ENCODE assay signal across 5 worm cellular contexts in the genomic region with DNA sequence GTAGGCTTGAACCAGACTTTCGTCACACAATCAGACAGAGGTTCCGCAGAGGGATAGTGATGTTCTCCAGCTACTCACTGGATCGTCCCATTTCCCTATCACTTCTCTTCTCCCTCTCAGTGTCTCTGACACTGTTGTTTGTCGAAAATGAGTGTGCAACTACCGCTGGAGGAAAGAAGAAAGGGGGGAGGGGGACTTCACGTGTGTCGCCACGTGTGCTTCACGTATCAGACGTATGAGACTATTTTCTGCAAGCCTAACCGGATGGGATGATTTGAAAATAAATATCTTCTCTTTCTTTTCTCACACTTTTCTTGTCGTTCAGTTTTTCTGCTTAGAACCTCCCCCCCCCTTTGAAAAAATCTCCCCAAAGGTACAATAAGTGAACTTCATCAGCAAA.
TF ChIP-seq lines count a peak whose summit lies in the region.

H18N23.2 (minus strand) TSS at position 82 of the 400 bp plus-strand sequence.

TF ChIP-seq in whole organism, L1 larva, 84 proteins besides CTCF, POLR2A, EP300 and RAD21 (continued from another document and continues in another):
- TF ChIP-seq mdl-1 (tag; optimal IDR thresholded peaks at IDR 0.05; lab: Kevin White, UChicago) (peak in 1 of 2 experiments; percentile 93), C34B4.2 (tag; optimal IDR thresholded peaks at IDR 0.05; lab: Kevin White, UChicago) (no peak), mep-1 (tag; optimal IDR thresholded peaks at IDR 0.05; lab: Kevin White, UChicago) (peak; percentile 11), nhr-85 (tag; lab: Kevin White, UChicago) (peak; percentile 91), snu-23 (GFP tag; optimal IDR thresholded peaks at IDR 0.05; lab: Kevin White, UChicago) (peak; percentile 63), lin-35 (GFP tag; optimal IDR thresholded peaks at IDR 0.05; lab: Kevin White, UChicago) (peak; percentile 4 to 55), xbp-1 (tag; optimal IDR thresholded peaks at IDR 0.05; lab: Kevin White, UChicago) (peak; percentile 9), irx-1 (tag; optimal IDR thresholded peaks at IDR 0.05; lab: Kevin White, UChicago) (peak; percentile 8), hpl-2 (GFP tag; optimal IDR thresholded peaks at IDR 0.05; lab: Kevin White, UChicago) (no peak), egl-27 (tag; optimal IDR thresholded peaks at IDR 0.05; lab: Kevin White, UChicago) (peak in 1 of 2 experiments; percentile 16), pag-3 (tag; optimal IDR thresholded peaks at IDR 0.05; lab: Kevin White, UChicago; ENCODE audit: borderline replicate concordance, insufficient read depth) (no peak), fkh-4 (tag; optimal IDR thresholded peaks at IDR 0.05; lab: Kevin White, UChicago; ENCODE audit: borderline replicate concordance) (no peak), unc-62 (GFP tag; optimal IDR thresholded peaks at IDR 0.05; lab: Kevin White, UChicago) (no peak), elt-3 (tag; optimal IDR thresholded peaks at IDR 0.05; lab: Kevin White, UChicago) (peak; percentile 13 to 90 (median 55)), nhr-11 (tag; optimal IDR thresholded peaks at IDR 0.05; lab: Kevin White, UChicago) (peak; percentile 21), lin-39 (tag; optimal IDR thresholded peaks at IDR 0.05; lab: Kevin White, UChicago) (no peak), fkh-10 (GFP tag; optimal IDR thresholded peaks at IDR 0.05; lab: Kevin White, UChicago) (no peak), elt-2 (tag; optimal IDR thresholded peaks at IDR 0.05; lab: Kevin White, UChicago) (no peak), nhr-237 (tag; optimal IDR thresholded peaks at IDR 0.05; lab: Kevin White, UChicago) (no peak), mab-9 (GFP tag; IDR thresholded peaks at IDR 0.05; lab: Robert Waterston, UW) (no peak), nhr-71 (tag; optimal IDR thresholded peaks at IDR 0.05; lab: Kevin White, UChicago) (peak; percentile 85), hlh-17 (GFP tag; optimal IDR thresholded peaks at IDR 0.05; lab: Kevin White, UChicago; ENCODE audit: borderline replicate concordance) (no peak), blmp-1 (tag; optimal IDR thresholded peaks at IDR 0.05; lab: Kevin White, UChicago) (peak; percentile 82), hlh-4 (tag; optimal IDR thresholded peaks at IDR 0.05; lab: Kevin White, UChicago) (no peak), vab-15 (tag; optimal IDR thresholded peaks at IDR 0.05; lab: Kevin White, UChicago) (peak; percentile 9)

TF ChIP-seq in whole organism, L2 larva, 48 proteins besides CTCF, POLR2A, EP300 and RAD21 (continued from another document):
- TF ChIP-seq sma-3 (GFP tag; optimal IDR thresholded peaks at IDR 0.05; lab: Kevin White, UChicago), result peak; percentile 75
- no peak for TF ChIP-seq nhr-10 (tag; optimal IDR thresholded peaks at IDR 0.05; lab: Kevin White, UChicago)
- peak; percentile 98 for TF ChIP-seq sma-9 (GFP tag; optimal IDR thresholded peaks at IDR 0.05; lab: Kevin White, UChicago)
- no peak for TF ChIP-seq sma-9 (tag; optimal IDR thresholded peaks at IDR 0.05; lab: Kevin White, UChicago)
- peak; percentile 86 for TF ChIP-seq F13H6.1 (tag; optimal IDR thresholded peaks at IDR 0.05; lab: Kevin White, UChicago)
- TF ChIP-seq egl-27 (tag; optimal IDR thresholded peaks at IDR 0.05; lab: Kevin White, UChicago), result peak; percentile 69
- no peak for TF ChIP-seq ama-1 (optimal IDR thresholded peaks at IDR 0.05; lab: Kevin White, UChicago)
- peak; percentile 44 for TF ChIP-seq C34F6.9 (tag; optimal IDR thresholded peaks at IDR 0.05; lab: Kevin White, UChicago)
- TF ChIP-seq sem-4 (tag; optimal IDR thresholded peaks at IDR 0.05; lab: Kevin White, UChicago), result peak; percentile 44
- no peak for TF ChIP-seq dmd-4 (tag; optimal IDR thresholded peaks at IDR 0.05; lab: Kevin White, UChicago)
- TF ChIP-seq nhr-129 (tag; optimal IDR thresholded peaks at IDR 0.05; lab: Kevin White, UChicago), result peak; percentile 69
- peak; percentile 69 for TF ChIP-seq fos-1 (tag; optimal IDR thresholded peaks at IDR 0.05; lab: Kevin White, UChicago)
- TF ChIP-seq crh-2 (tag; optimal IDR thresholded peaks at IDR 0.05; lab: Kevin White, UChicago), result peak; percentile 82
TF ChIP-seq in whole organism, L2 larva: peak in this region for 14.

TF ChIP-seq in whole organism, L3 larva, 47 proteins besides CTCF, POLR2A, EP300 and RAD21 (continued from another document):
- TF ChIP-seq lsy-12 (tag; optimal IDR thresholded peaks at IDR 0.05; lab: Kevin White, UChicago), result peak; percentile 17
- peak; percentile 66 for TF ChIP-seq nhr-23 (tag; optimal IDR thresholded peaks at IDR 0.05; lab: Kevin White, UChicago)
- TF ChIP-seq mdl-1 (tag; optimal IDR thresholded peaks at IDR 0.05; lab: Kevin White, UChicago), result peak; percentile 52
- no peak for TF ChIP-seq lin-15B (tag; optimal IDR thresholded peaks at IDR 0.05; lab: Kevin White, UChicago)
- peak; percentile 20 for TF ChIP-seq pha-4 (tag; optimal IDR thresholded peaks at IDR 0.05; lab: Kevin White, UChicago)

TF ChIP-seq in whole organism, L4 larva, 104 proteins besides CTCF, POLR2A, EP300 and RAD21 (continued from another document and continues in another):
- TF ChIP-seq sdz-12 (GFP tag; optimal IDR thresholded peaks at IDR 0.05; lab: Kevin White, UChicago) (no peak), ctbp-1 (GFP tag; IDR thresholded peaks at IDR 0.05; lab: Robert Waterston, UW) (no peak), hif-1 (tag; optimal IDR thresholded peaks at IDR 0.05; lab: Kevin White, UChicago) (peak in 1 of 2 experiments; percentile 63), dmd-8 (GFP tag; IDR thresholded peaks at IDR 0.05; lab: Robert Waterston, UW) (no peak), nhr-11 (tag; optimal IDR thresholded peaks at IDR 0.05; lab: Kevin White, UChicago) (peak; percentile 80), zfp-2 (tag; optimal IDR thresholded peaks at IDR 0.05; lab: Kevin White, UChicago) (no peak), F44E2.7 (GFP tag; IDR thresholded peaks at IDR 0.05; lab: Robert Waterston, UW) (no peak), attf-4 (tag; optimal IDR thresholded peaks at IDR 0.05; lab: Kevin White, UChicago) (no peak), hmg-1.1 (GFP tag; IDR thresholded peaks at IDR 0.05; lab: Robert Waterston, UW) (0 out of 2 replicates have a peak, but pooled peaks have one; percentile 41), daf-19 (GFP tag; conservative IDR thresholded peaks at IDR 0.05; lab: Robert Waterston, UW) (no peak), ztf-7 (tag; optimal IDR thresholded peaks at IDR 0.05; lab: Kevin White, UChicago) (no peak), nhr-102 (tag; optimal IDR thresholded peaks at IDR 0.05; lab: Kevin White, UChicago) (peak; percentile 71), ces-1 (GFP tag; optimal IDR thresholded peaks at IDR 0.05; lab: Kevin White, UChicago) (no peak), R02D3.7 (tag; optimal IDR thresholded peaks at IDR 0.05; lab: Kevin White, UChicago) (no peak), ceh-20 (GFP tag; IDR thresholded peaks at IDR 0.05; lab: Robert Waterston, UW) (peak; percentile 76), mxl-2 (GFP tag; conservative IDR thresholded peaks at IDR 0.05; lab: Robert Waterston, UW) (peak; percentile 97), fos-1 (tag; optimal IDR thresholded peaks at IDR 0.05; lab: Kevin White, UChicago) (no peak), jun-1 (tag; optimal IDR thresholded peaks at IDR 0.05; lab: Kevin White, UChicago) (no peak), nhr-48 (tag; optimal IDR thresholded peaks at IDR 0.05; lab: Kevin White, UChicago) (peak; percentile 94), T26A8.4 (GFP tag; IDR thresholded peaks at IDR 0.05; lab: Robert Waterston, UW) (0 out of 2 replicates have a peak, but pooled peaks have one; percentile 32), F49E8.2 (tag; optimal IDR thresholded peaks at IDR 0.05; lab: Kevin White, UChicago; ENCODE audit: borderline replicate concordance) (no peak), tra-1 (GFP tag; IDR thresholded peaks at IDR 0.05; lab: Robert Waterston, UW) (peak; percentile 82), mxl-3 (GFP tag; optimal IDR thresholded peaks at IDR 0.05; lab: Kevin White, UChicago) (peak; percentile 95), hlh-30 (tag; optimal IDR thresholded peaks at IDR 0.05; lab: Kevin White, UChicago; ENCODE audit: insufficient read depth) (peak; percentile 93), egl-27 (tag; optimal IDR thresholded peaks at IDR 0.05; lab: Kevin White, UChicago) (no peak), set-16 (GFP tag; IDR thresholded peaks at IDR 0.05; lab: Robert Waterston, UW) (no peak), F26F4.8 (GFP tag; conservative IDR thresholded peaks at IDR 0.05; lab: Robert Waterston, UW) (no peak), cey-2 (tag; optimal IDR thresholded peaks at IDR 0.05; lab: Kevin White, UChicago; ENCODE audit: borderline replicate concordance, insufficient read depth) (no peak), php-3 (GFP tag; IDR thresholded peaks at IDR 0.05; lab: Robert Waterston, UW) (no peak), nhr-42 (GFP tag; IDR thresholded peaks at IDR 0.05; lab: Robert Waterston, UW) (0 out of 2 replicates have a peak, but pooled peaks have one; percentile 33), skn-1 (tag; optimal IDR thresholded peaks at IDR 0.05; lab: Kevin White, UChicago) (no peak), lir-3 (tag; optimal IDR thresholded peaks at IDR 0.05; lab: Kevin White, UChicago) (no peak), egl-43 (GFP tag; IDR thresholded peaks at IDR 0.05; lab: Robert Waterston, UW) (no peak), unc-62 (GFP tag; optimal IDR thresholded peaks at IDR 0.05 in 1 of 2; lab: Kevin White, UChicago) (peak in 1 of 2 experiments; percentile 46), unc-62 (tag; optimal IDR thresholded peaks at IDR 0.05; lab: Kevin White, UChicago) (no peak), ceh-62 (tag; optimal IDR thresholded peaks at IDR 0.05; lab: Kevin White, UChicago) (no peak), saeg-2 (GFP tag; IDR thresholded peaks at IDR 0.05; lab: Robert Waterston, UW) (peak; percentile 79; the same call in 1 of the 2 replicates), daf-8 (GFP tag; IDR thresholded peaks at IDR 0.05; lab: Robert Waterston, UW) (no peak), nhr-25 (tag; optimal IDR thresholded peaks at IDR 0.05; lab: Kevin White, UChicago; ENCODE audit: borderline replicate concordance, insufficient read depth) (peak; percentile 51), dpl-1 (GFP tag; optimal IDR thresholded peaks at IDR 0.05; lab: Kevin White, UChicago) (peak; percentile 13), rbr-2 (tag; optimal IDR thresholded peaks at IDR 0.05; lab: Kevin White, UChicago) (no peak), dmd-9 (GFP tag; IDR thresholded peaks at IDR 0.05; lab: Robert Waterston, UW) (0 out of 2 replicates have a peak, but pooled peaks have one; percentile 13), ZK546.5 (tag; optimal IDR thresholded peaks at IDR 0.05; lab: Kevin White, UChicago) (no peak)

TF ChIP-seq in whole organism, young adult, 124 proteins besides CTCF, POLR2A, EP300 and RAD21 (continued from another document):
- TF ChIP-seq ceh-58 (GFP tag; IDR thresholded peaks at IDR 0.05; lab: Robert Waterston, UW) (no peak), C17E4.6 (GFP tag; IDR thresholded peaks at IDR 0.05; lab: Robert Waterston, UW) (no peak), ekl-4 (GFP tag; IDR thresholded peaks at IDR 0.05; lab: Robert Waterston, UW) (no peak)
